Worm (Caenorhabditis elegans) whole organism, L4 larva: ENCODE measurements around the gene rab-7.

Experiments
- D1046.2 ChIP-seq: fragments of 200-800 bp; sonication (Bioruptor generic); IDR thresholded peaks from 2 replicates; pipeline ENCODE4 v1.3.6; 2022; ENCODE audit warnings: missing genetic modification characterization, missing compliant biosample characterization
- F44E2.7 ChIP-seq: fragments of 200-800 bp; sonication (Bioruptor generic); IDR thresholded peaks from 2 replicates; pipeline ENCODE4 v2.1.2; 2022; ENCODE audit warnings: missing genetic modification characterization, missing compliant biosample characterization
- R02D3.7 ChIP-seq: fragments of 150-350 bp; sonication (generic microtip); optimal IDR thresholded peaks from 3 replicates; lab custom pipeline; 2014; ENCODE audit warnings: missing biosample characterization, missing genetic modification characterization
- T26A8.4 ChIP-seq: fragments of 200-800 bp; sonication (Bioruptor generic); IDR thresholded peaks from 2 replicates; pipeline ENCODE4 v1.3.6; 2022; ENCODE audit warnings: missing genetic modification characterization, missing compliant biosample characterization
- Y5F2A.4 ChIP-seq: fragments of 200-800 bp; sonication (Bioruptor generic); optimal IDR thresholded peaks from 2 replicates; lab custom pipeline; 2018; ENCODE audit warnings: mild to moderate bottlenecking, missing genetic modification characterization, missing compliant biosample characterization
- ZK337.2 ChIP-seq: fragments of 200-800 bp; sonication (Bioruptor generic); IDR thresholded peaks from 2 replicates; pipeline ENCODE4 v1.3.6; 2022; ENCODE audit warnings: missing genetic modification reagents, missing genetic modification characterization, missing compliant biosample characterization
- aha-1 ChIP-seq: fragments of 150-350 bp; peaks from one replicate; lab custom pipeline; 2014; ENCODE audit warnings: missing biosample characterization, missing genetic modification characterization
- ama-1 ChIP-seq: fragments of 150-350 bp; optimal IDR thresholded peaks from 2 replicates; lab custom pipeline; 2014; ENCODE audit warnings: inconsistent platforms, mixed read lengths
- attf-4 ChIP-seq: sonication (generic microtip); optimal IDR thresholded peaks from 3 replicates; lab custom pipeline; 2017; ENCODE audit warnings: missing biosample characterization, missing genetic modification characterization
- ces-1 ChIP-seq: fragments of 150-350 bp; sonication (generic microtip); optimal IDR thresholded peaks from 4 replicates; lab custom pipeline; 2014; ENCODE audit warnings: missing biosample characterization, missing genetic modification reagents, missing genetic modification characterization
- ctbp-1 ChIP-seq: fragments of 200-800 bp; sonication (Bioruptor generic); IDR thresholded peaks from 2 replicates; pipeline ENCODE4 v1.3.6; 2022; ENCODE audit warnings: missing genetic modification reagents, missing genetic modification characterization, missing compliant biosample characterization
- daf-16 ChIP-seq, 3 experiments: sonication (generic microtip); optimal IDR thresholded peaks; 2 replicates each; lab custom pipeline; 2016 to 2017; ENCODE audit warnings: missing genetic modification characterization in 3 of 3, missing genetic modification reagents in 3 of 3, mild to moderate bottlenecking in 2 of 3, missing compliant biosample characterization in 2 of 3, missing biosample characterization in 1 of 3, moderate library complexity in 1 of 3
- daf-19 ChIP-seq: fragments of 200-800 bp; sonication (Bioruptor generic); conservative IDR thresholded peaks from 2 replicates; pipeline ENCODE4 v1.3.6; 2022; ENCODE audit warnings: missing genetic modification characterization, missing compliant biosample characterization
- dmd-6 ChIP-seq: fragments of 200-800 bp; sonication (Bioruptor generic); IDR thresholded peaks from 2 replicates; pipeline ENCODE4 v1.3.6; 2022; ENCODE audit warnings: missing genetic modification reagents, missing genetic modification characterization, missing compliant biosample characterization
- dmd-8 ChIP-seq: fragments of 200-800 bp; sonication (Bioruptor generic); IDR thresholded peaks from 2 replicates; pipeline ENCODE4 v1.3.6; 2022; ENCODE audit warnings: missing genetic modification characterization, missing compliant biosample characterization
- dpl-1 ChIP-seq: fragments of 150-350 bp; optimal IDR thresholded peaks from 2 replicates; lab custom pipeline; 2014; ENCODE audit warnings: missing biosample characterization, missing genetic modification reagents, missing genetic modification characterization
- dve-1 ChIP-seq: sonication (generic microtip); optimal IDR thresholded peaks from 2 replicates; lab custom pipeline; 2017; ENCODE audit warnings: antibody characterized with exemption, mild to moderate bottlenecking, missing genetic modification characterization, missing compliant biosample characterization; ENCODE audit not compliant: insufficient read depth
- egl-43 ChIP-seq: fragments of 200-800 bp; sonication (Bioruptor generic); IDR thresholded peaks from 2 replicates; pipeline ENCODE4 v1.3.6; 2022; ENCODE audit warnings: missing genetic modification reagents, missing genetic modification characterization, missing compliant biosample characterization
- fkh-10 ChIP-seq: fragments of 150-350 bp; optimal IDR thresholded peaks from 2 replicates; lab custom pipeline; 2014; ENCODE audit warnings: missing biosample characterization, missing genetic modification reagents, missing genetic modification characterization
- hlh-11 ChIP-seq: fragments of 200-800 bp; sonication (Bioruptor generic); optimal IDR thresholded peaks from 2 replicates; lab custom pipeline; 2018; ENCODE audit warnings: mild to moderate bottlenecking, missing genetic modification characterization, missing compliant biosample characterization
- hlh-30 ChIP-seq: sonication (generic microtip); optimal IDR thresholded peaks from 2 replicates; lab custom pipeline; 2017; ENCODE audit warnings: antibody characterized with exemption, mild to moderate bottlenecking, missing genetic modification characterization, missing compliant biosample characterization; ENCODE audit not compliant: insufficient read depth
- lin-1 ChIP-seq: fragments of 200-800 bp; sonication (Bioruptor generic); IDR thresholded peaks from 2 replicates; pipeline ENCODE4 v1.3.6; 2022; ENCODE audit warnings: missing genetic modification reagents, missing genetic modification characterization, missing compliant biosample characterization
- lin-13 ChIP-seq: fragments of 150-350 bp; optimal IDR thresholded peaks from 2 replicates; lab custom pipeline; 2014; ENCODE audit warnings: missing biosample characterization, missing genetic modification reagents, missing genetic modification characterization
- lin-15B ChIP-seq: fragments of 150-350 bp; sonication (generic microtip); optimal IDR thresholded peaks from 3 replicates; lab custom pipeline; 2014; ENCODE audit warnings: missing biosample characterization, missing genetic modification characterization
- lin-29 ChIP-seq: fragments of 200-800 bp; sonication (Bioruptor generic); IDR thresholded peaks from 2 replicates; pipeline ENCODE4 v1.3.6; 2022; ENCODE audit warnings: missing genetic modification reagents, missing genetic modification characterization, missing compliant biosample characterization
- lin-38 ChIP-seq: fragments of 200-800 bp; sonication (Bioruptor generic); IDR thresholded peaks from 2 replicates; pipeline ENCODE4 v1.3.6; 2022; ENCODE audit warnings: missing genetic modification reagents, missing genetic modification characterization, missing compliant biosample characterization
- lir-3 ChIP-seq: sonication (generic microtip); optimal IDR thresholded peaks from 2 replicates; lab custom pipeline; 2016; ENCODE audit warnings: mild to moderate bottlenecking, missing genetic modification characterization, missing compliant biosample characterization
- lsy-2 ChIP-seq, 2 experiments: fragments of 150-350 bp in 1 of 2; sonication (generic microtip) in 1 of 2; optimal IDR thresholded peaks; 2 replicates each; lab custom pipeline; 2014 to 2017; ENCODE audit warnings: missing biosample characterization in 2 of 2, missing genetic modification characterization in 2 of 2
- mdt-29 ChIP-seq: fragments of 200-800 bp; sonication (Bioruptor generic); IDR thresholded peaks from 2 replicates; pipeline ENCODE4 v1.3.6; 2022; ENCODE audit warnings: missing genetic modification reagents, missing genetic modification characterization, missing compliant biosample characterization
- mxl-2 ChIP-seq: fragments of 200-800 bp; sonication (Bioruptor generic); conservative IDR thresholded peaks from 2 replicates; pipeline ENCODE4 v1.3.6; 2022; ENCODE audit warnings: missing genetic modification reagents, missing genetic modification characterization, missing compliant biosample characterization
- mxl-3 ChIP-seq: fragments of 200-800 bp; sonication (Bioruptor generic); optimal IDR thresholded peaks from 2 replicates; lab custom pipeline; 2018; ENCODE audit warnings: mild to moderate bottlenecking, missing genetic modification characterization, missing compliant biosample characterization
- nhr-111 ChIP-seq: fragments of 200-800 bp; sonication (Bioruptor generic); optimal IDR thresholded peaks from 2 replicates; lab custom pipeline; 2018; ENCODE audit warnings: mild to moderate bottlenecking, missing genetic modification characterization, missing compliant biosample characterization
- nhr-237 ChIP-seq: sonication (generic microtip); optimal IDR thresholded peaks from 2 replicates; lab custom pipeline; 2017; ENCODE audit warnings: missing biosample characterization, missing genetic modification characterization
- nhr-25 ChIP-seq: sonication (generic microtip); optimal IDR thresholded peaks from 2 replicates; lab custom pipeline; 2017; ENCODE audit warnings: missing genetic modification characterization, mild to moderate bottlenecking, missing compliant biosample characterization, antibody characterized with exemption, moderate library complexity, borderline replicate concordance; ENCODE audit not compliant: insufficient read depth
- nhr-28 ChIP-seq: fragments of 150-350 bp; optimal IDR thresholded peaks from 2 replicates; lab custom pipeline; 2014; ENCODE audit warnings: missing biosample characterization, missing genetic modification characterization
- nhr-41 ChIP-seq: fragments of 200-800 bp; sonication (Bioruptor generic); IDR thresholded peaks from 2 replicates; pipeline ENCODE4 v1.3.6; 2022; ENCODE audit warnings: missing genetic modification reagents, missing genetic modification characterization, missing compliant biosample characterization
- nhr-48 ChIP-seq: sonication (generic microtip); optimal IDR thresholded peaks from 2 replicates; lab custom pipeline; 2016; ENCODE audit warnings: mild to moderate bottlenecking, missing genetic modification characterization, missing compliant biosample characterization
- nhr-6 ChIP-seq: fragments of 150-350 bp; optimal IDR thresholded peaks from 2 replicates; lab custom pipeline; 2014; ENCODE audit warnings: missing biosample characterization, missing genetic modification characterization
- nhr-77 ChIP-seq: fragments of 150-350 bp; optimal IDR thresholded peaks from 2 replicates; lab custom pipeline; 2014; ENCODE audit warnings: missing biosample characterization, missing genetic modification characterization
- php-3 ChIP-seq: fragments of 200-800 bp; sonication (Bioruptor generic); IDR thresholded peaks from 2 replicates; pipeline ENCODE4 v1.3.6; 2022; ENCODE audit warnings: missing genetic modification reagents, missing genetic modification characterization, missing compliant biosample characterization
- sdz-12 ChIP-seq: fragments of 200-800 bp; sonication (Bioruptor generic); optimal IDR thresholded peaks from 2 replicates; lab custom pipeline; 2018; ENCODE audit warnings: mild to moderate bottlenecking, missing genetic modification characterization, missing compliant biosample characterization
- set-16 ChIP-seq: fragments of 200-800 bp; sonication (Bioruptor generic); IDR thresholded peaks from 2 replicates; pipeline ENCODE4 v1.3.6; 2022; ENCODE audit warnings: missing genetic modification reagents, missing genetic modification characterization, missing compliant biosample characterization
- snpc-1.2 ChIP-seq: fragments of 200-800 bp; sonication (Bioruptor generic); IDR thresholded peaks from 2 replicates; pipeline ENCODE4 v1.3.6; 2022; ENCODE audit warnings: missing genetic modification reagents, missing genetic modification characterization, missing compliant biosample characterization
- snpc-4 ChIP-seq: fragments of 150-350 bp; optimal IDR thresholded peaks from 2 replicates; lab custom pipeline; 2014; ENCODE audit warnings: missing biosample characterization, missing genetic modification characterization
- spr-3 ChIP-seq: fragments of 200-800 bp; sonication (Bioruptor generic); optimal IDR thresholded peaks from 2 replicates; lab custom pipeline; 2018; ENCODE audit warnings: mild to moderate bottlenecking, missing genetic modification characterization, missing compliant biosample characterization
- unc-130 ChIP-seq: sonication (generic microtip); optimal IDR thresholded peaks from 2 replicates; lab custom pipeline; 2016; ENCODE audit warnings: missing genetic modification reagents, missing genetic modification characterization, missing compliant biosample characterization
- vab-7 ChIP-seq: fragments of 200-800 bp; sonication (Bioruptor generic); IDR thresholded peaks from 2 replicates; pipeline ENCODE4 v1.3.6; 2022; ENCODE audit warnings: missing genetic modification reagents, missing genetic modification characterization, missing compliant biosample characterization
- zag-1 ChIP-seq: fragments of 150-350 bp; optimal IDR thresholded peaks from 2 replicates; lab custom pipeline; 2014; ENCODE audit warnings: missing biosample characterization, missing genetic modification characterization
- zfp-2 ChIP-seq: sonication (generic microtip); optimal IDR thresholded peaks from 2 replicates; lab custom pipeline; 2016; ENCODE audit warnings: mild to moderate bottlenecking, missing genetic modification characterization, missing compliant biosample characterization
- zfp-3 ChIP-seq: fragments of 200-800 bp; sonication (Bioruptor generic); conservative IDR thresholded peaks from 2 replicates; pipeline ENCODE4 v1.3.6; 2022; ENCODE audit warnings: missing genetic modification reagents, missing genetic modification characterization, missing compliant biosample characterization
- ztf-11 ChIP-seq: fragments of 150-350 bp; optimal IDR thresholded peaks from 2 replicates; lab custom pipeline; 2014; ENCODE audit warnings: missing biosample characterization, missing genetic modification characterization
- ztf-7 ChIP-seq: fragments of 150-350 bp; optimal IDR thresholded peaks from 2 replicates; lab custom pipeline; 2014; ENCODE audit warnings: missing biosample characterization, missing genetic modification characterization

rab-7 gene

DNA sequence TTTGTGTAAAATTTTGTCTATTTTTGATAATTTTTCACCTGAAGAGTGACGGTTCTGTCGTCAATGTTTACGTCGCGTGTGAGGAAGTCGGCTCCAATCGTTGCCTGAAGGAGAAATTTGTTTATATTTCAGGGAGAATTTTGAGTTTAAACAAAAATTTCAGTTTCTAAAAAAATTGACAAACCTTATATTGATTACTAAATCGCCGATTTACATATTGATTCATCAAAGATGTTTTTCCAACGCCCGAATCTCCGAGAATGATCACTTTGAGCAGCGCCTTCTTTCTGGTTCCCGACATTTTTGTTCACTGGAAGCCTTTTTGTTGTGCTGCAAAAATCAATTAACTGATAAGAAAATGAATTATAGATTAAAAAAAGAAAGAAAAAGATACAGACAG is at the start of gene rab-7:
Gene rab-7 (minus strand): TSS at position 330 of the 400 bp plus-strand sequence.
- TF ChIP-seq lin-1 (no peak), nhr-77 (tag; lab: Kevin White, UChicago) (peak; percentile 8), daf-16 (GFP tag; optimal IDR thresholded peaks at IDR 0.05; lab: Kevin White, UChicago) (no peak), daf-16 (tag; optimal IDR thresholded peaks at IDR 0.05; lab: Kevin White, UChicago) (peak; percentile 41), hlh-30 (no peak), mdt-29 (no peak), unc-130 (GFP tag; lab: Kevin White, UChicago) (no peak), lin-15B (tag; lab: Kevin White, UChicago) (no peak), set-16 (GFP tag; lab: Robert Waterston, UW) (no peak), nhr-28 (tag; lab: Kevin White, UChicago) (no peak), php-3 (GFP tag; lab: Robert Waterston, UW) (no peak), snpc-4 (tag; lab: Kevin White, UChicago) (no peak), mxl-3 (GFP tag; lab: Kevin White, UChicago) (no peak), lin-38 (GFP tag; lab: Robert Waterston, UW) (peak; percentile 63), ces-1 (GFP tag; lab: Kevin White, UChicago) (no peak), ama-1 (lab: Kevin White, UChicago) (peak; percentile 86), D1046.2 (0 out of 2 replicates have a peak, but pooled peaks have one; percentile 6), zag-1 (tag; lab: Kevin White, UChicago) (no peak), dve-1 (tag; lab: Kevin White, UChicago) (peak; percentile 58), nhr-237 (tag; lab: Kevin White, UChicago) (no peak), aha-1 (tag; lab: Kevin White, UChicago) (peak; percentile 95), sdz-12 (GFP tag; lab: Kevin White, UChicago) (no peak), lsy-2 (tag; optimal IDR thresholded peaks at IDR 0.05; lab: Kevin White, UChicago) (peak in 1 of 2 experiments; percentile 39), lir-3 (no peak), daf-19 (GFP tag; lab: Robert Waterston, UW) (no peak), dpl-1 (no peak), Y5F2A.4 (no peak), lin-29 (GFP tag; lab: Robert Waterston, UW) (no peak), ZK337.2 (GFP tag; lab: Robert Waterston, UW) (no peak), zfp-3 (GFP tag; lab: Robert Waterston, UW) (0 out of 2 replicates have a peak, but pooled peaks have one; percentile 46), dmd-8 (GFP tag; lab: Robert Waterston, UW) (no peak), ztf-11 (tag; lab: Kevin White, UChicago) (no peak), nhr-6 (tag; lab: Kevin White, UChicago) (no peak), spr-3 (GFP tag; lab: Kevin White, UChicago) (no peak), mxl-2 (GFP tag; lab: Robert Waterston, UW) (no peak), T26A8.4 (GFP tag; lab: Robert Waterston, UW) (no peak), attf-4 (tag; lab: Kevin White, UChicago) (no peak), nhr-25 (tag; lab: Kevin White, UChicago) (no peak), lin-13 (GFP tag; lab: Kevin White, UChicago) (peak; percentile 24), nhr-41 (GFP tag; lab: Robert Waterston, UW) (no peak), zfp-2 (tag; lab: Kevin White, UChicago) (no peak), ztf-7 (tag; lab: Kevin White, UChicago) (no peak), R02D3.7 (tag; lab: Kevin White, UChicago) (no peak), vab-7 (GFP tag; lab: Robert Waterston, UW) (no peak), dmd-6 (no peak), snpc-1.2 (no peak), fkh-10 (GFP tag; lab: Kevin White, UChicago) (no peak), nhr-48 (tag; lab: Kevin White, UChicago) (no peak), egl-43 (GFP tag; lab: Robert Waterston, UW) (no peak), nhr-111 (GFP tag; lab: Kevin White, UChicago) (no peak), hlh-11 (no peak), ctbp-1 (GFP tag; lab: Robert Waterston, UW) (0 out of 2 replicates have a peak, but pooled peaks have one; percentile 28), F44E2.7 (GFP tag; lab: Robert Waterston, UW) (no peak)
